Worm (Caenorhabditis elegans) whole organism, early embryonic: ENCODE measurements around the gene K08F4.3.

Experiments used
- B0310.2 ChIP-seq: sonication (generic microtip); optimal IDR thresholded peaks from 2 replicates; lab custom pipeline; 2016; ENCODE audit warnings: mild to moderate bottlenecking, missing genetic modification characterization, missing compliant biosample characterization
- F13C5.2 ChIP-seq: sonication (generic microtip); optimal IDR thresholded peaks from 2 replicates; lab custom pipeline; 2017; ENCODE audit warnings: mild to moderate bottlenecking, missing genetic modification characterization, inconsistent platforms, missing compliant biosample characterization
- aly-1 ChIP-seq: sonication (generic microtip); optimal IDR thresholded peaks from 2 replicates; lab custom pipeline; 2016; ENCODE audit warnings: missing genetic modification characterization, missing compliant biosample characterization
- ama-1 ChIP-seq: fragments of 150-350 bp; optimal IDR thresholded peaks from 2 replicates; lab custom pipeline; 2014
- ceh-13 ChIP-seq: fragments of 200-800 bp; sonication (Bioruptor generic); optimal IDR thresholded peaks from 2 replicates; lab custom pipeline; 2018; ENCODE audit warnings: mild to moderate bottlenecking, missing genetic modification characterization, missing compliant biosample characterization
- ceh-36 ChIP-seq: sonication (generic microtip); optimal IDR thresholded peaks from 2 replicates; lab custom pipeline; 2016; ENCODE audit warnings: missing genetic modification characterization, inconsistent platforms, missing compliant biosample characterization
- ets-7 ChIP-seq: sonication (generic microtip); optimal IDR thresholded peaks from 2 replicates; lab custom pipeline; 2016; ENCODE audit warnings: missing genotype, missing genetic modification characterization, missing compliant biosample characterization
- flt-1 ChIP-seq: fragments of 200-800 bp; sonication (Bioruptor generic); IDR thresholded peaks from 2 replicates; pipeline ENCODE4 v1.3.6; 2022; ENCODE audit warnings: missing genetic modification characterization, missing compliant biosample characterization
- hmbx-1 ChIP-seq: sonication (generic microtip); optimal IDR thresholded peaks from 2 replicates; lab custom pipeline; 2016; ENCODE audit warnings: mild to moderate bottlenecking, missing genetic modification characterization, missing compliant biosample characterization
- hmg-4 ChIP-seq: fragments of 200-800 bp; sonication (Bioruptor generic); optimal IDR thresholded peaks from 2 replicates; lab custom pipeline; 2018; ENCODE audit warnings: mild to moderate bottlenecking, missing genetic modification characterization, missing compliant biosample characterization
- hnd-1 ChIP-seq: sonication (generic microtip); optimal IDR thresholded peaks from 2 replicates; lab custom pipeline; 2016; ENCODE audit warnings: missing genetic modification characterization, missing compliant biosample characterization
- pes-1 ChIP-seq: fragments of 200-800 bp; sonication (Bioruptor generic); IDR thresholded peaks from 2 replicates; pipeline ENCODE4 v1.3.6; 2022; ENCODE audit warnings: missing genetic modification reagents, missing genetic modification characterization, missing compliant biosample characterization
- scrt-1 ChIP-seq: fragments of 200-800 bp; sonication (Bioruptor generic); IDR thresholded peaks from 2 replicates; pipeline ENCODE4 v1.3.6; 2022; ENCODE audit warnings: missing genetic modification characterization, missing compliant biosample characterization
- sea-1 ChIP-seq: fragments of 200-800 bp; sonication (Bioruptor generic); conservative IDR thresholded peaks from 2 replicates; pipeline ENCODE4 v1.3.6; 2022; ENCODE audit warnings: missing genetic modification characterization, missing compliant biosample characterization
- tbx-11 ChIP-seq: fragments of 200-800 bp; sonication (Bioruptor generic); IDR thresholded peaks from 2 replicates; pipeline ENCODE4 v1.3.6; 2022; ENCODE audit warnings: missing genetic modification characterization, missing compliant biosample characterization
- tbx-37 ChIP-seq: fragments of 200-800 bp; sonication (Bioruptor generic); conservative IDR thresholded peaks from 2 replicates; pipeline ENCODE4 v1.3.6; 2022; ENCODE audit warnings: missing genetic modification reagents, missing genetic modification characterization, missing compliant biosample characterization
- tra-4 ChIP-seq: sonication (generic microtip); optimal IDR thresholded peaks from 2 replicates; lab custom pipeline; 2017; ENCODE audit warnings: missing genetic modification characterization, missing compliant biosample characterization

Gene K08F4.3

ce11 chrIV:10126544-10126943 lies 2.5 kb upstream of the K08F4.3 start, which contains the start of gene ctf-18:
TSS of gene ctf-18 (minus strand) at chrIV:10126644.
- no peak for TF ChIP-seq B0310.2 (tag; lab: Kevin White, UChicago)
- no peak for TF ChIP-seq hmg-4 (GFP tag; lab: Kevin White, UChicago)
- TF ChIP-seq tra-4 (tag; lab: Kevin White, UChicago) = no peak
- no peak for TF ChIP-seq F13C5.2
- no peak for TF ChIP-seq hmbx-1
- no peak for TF ChIP-seq ets-7

ce11 chrIV:10128446-10128845 lies 611 bp upstream of the K08F4.3 start:
- TF ChIP-seq hmbx-1 (no peak), F13C5.2 (no peak), ceh-13 (GFP tag; lab: Kevin White, UChicago) (no peak), flt-1 (GFP tag; lab: Robert Waterston, UW) (no peak), ets-7 (no peak), hmg-4 (GFP tag; lab: Kevin White, UChicago) (no peak), hnd-1 (tag; lab: Kevin White, UChicago) (no peak), aly-1 (tag; lab: Kevin White, UChicago) (no peak)

- TF ChIP-seq B0310.2 (tag; lab: Kevin White, UChicago) = no peak
- no peak for TF ChIP-seq ets-7
- TF ChIP-seq hnd-1 (tag; lab: Kevin White, UChicago) = no peak
- TF ChIP-seq F13C5.2 = no peak
- TF ChIP-seq scrt-1 (GFP tag; lab: Robert Waterston, UW) = no peak
- TF ChIP-seq sea-1 (GFP tag; lab: Robert Waterston, UW) = no peak
- no peak for TF ChIP-seq ceh-13 (GFP tag; lab: Kevin White, UChicago)
- no peak for TF ChIP-seq ama-1 (lab: Kevin White, UChicago)
- TF ChIP-seq hmg-4 (GFP tag; lab: Kevin White, UChicago) = no peak
- no peak for TF ChIP-seq flt-1 (GFP tag; lab: Robert Waterston, UW)
- TF ChIP-seq tra-4 (tag; lab: Kevin White, UChicago) = no peak
- TF ChIP-seq tbx-37 = no peak
- TF ChIP-seq hmbx-1 = no peak
- TF ChIP-seq pes-1 (GFP tag; lab: Robert Waterston, UW) = no peak
- TF ChIP-seq tbx-11 (GFP tag; lab: Robert Waterston, UW) = no peak
- no peak for TF ChIP-seq ceh-36 (tag; lab: Kevin White, UChicago)
- TF ChIP-seq aly-1 (tag; lab: Kevin White, UChicago) = no peak
Observed at ce11 chrIV:10129957-10130356, 900 bp downstream of the K08F4.3 start, which contains the start of gene glt-3. TSS of gene glt-3 (plus strand) at chrIV:10130257.

DNA sequence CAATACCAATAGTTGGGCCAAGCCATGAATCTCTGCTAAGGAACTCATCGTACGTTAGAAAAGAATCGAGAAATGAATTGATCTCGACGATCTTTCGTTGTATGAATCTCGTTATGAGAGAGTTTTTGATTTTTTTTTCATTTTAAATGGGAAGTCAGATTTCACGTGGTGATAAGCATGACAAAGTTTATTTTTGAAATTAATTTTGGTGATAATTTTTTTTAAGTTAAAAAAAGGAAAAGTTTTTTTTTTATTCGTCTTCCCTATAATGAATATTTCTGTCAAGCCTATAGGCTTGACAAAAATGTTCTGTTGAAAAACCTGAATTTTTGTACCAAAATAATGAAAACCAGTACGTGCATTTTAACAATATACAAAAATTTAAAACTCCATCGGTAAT lies 6.8 kb downstream of the K08F4.3 start, which contains the start of gene K08F4.5:
TSS of gene K08F4.5 (minus strand) at position 101 of the 400 bp plus-strand sequence.
- TF ChIP-seq tbx-37 (no peak), ama-1 (lab: Kevin White, UChicago) (no peak), F13C5.2 (no peak), sea-1 (GFP tag; lab: Robert Waterston, UW) (no peak), ets-7 (no peak), scrt-1 (GFP tag; lab: Robert Waterston, UW) (no peak), aly-1 (tag; lab: Kevin White, UChicago) (no peak), tra-4 (tag; lab: Kevin White, UChicago) (no peak), hmg-4 (GFP tag; lab: Kevin White, UChicago) (no peak), B0310.2 (tag; lab: Kevin White, UChicago) (no peak), hnd-1 (tag; lab: Kevin White, UChicago) (no peak), ceh-13 (GFP tag; lab: Kevin White, UChicago) (no peak)

ce11 chrIV:10137804-10138203 lies 8.7 kb downstream of the K08F4.3 start, which contains the start of gene K08F4.12:
TSS of gene K08F4.12 (plus strand) at chrIV:10138104.
- no peak for TF ChIP-seq scrt-1 (GFP tag; lab: Robert Waterston, UW)
- no peak for TF ChIP-seq hmbx-1
- no peak for TF ChIP-seq B0310.2 (tag; lab: Kevin White, UChicago)
- no peak for TF ChIP-seq ama-1 (lab: Kevin White, UChicago)
- TF ChIP-seq ceh-36 (tag; lab: Kevin White, UChicago) = no peak
- no peak for TF ChIP-seq sea-1 (GFP tag; lab: Robert Waterston, UW)
- TF ChIP-seq hmg-4 (GFP tag; lab: Kevin White, UChicago) = no peak
- TF ChIP-seq pes-1 (GFP tag; lab: Robert Waterston, UW) = no peak
- TF ChIP-seq tra-4 (tag; lab: Kevin White, UChicago) = no peak
- no peak for TF ChIP-seq tbx-37
- TF ChIP-seq flt-1 (GFP tag; lab: Robert Waterston, UW) = no peak
- no peak for TF ChIP-seq ceh-13 (GFP tag; lab: Kevin White, UChicago)
- no peak for TF ChIP-seq tbx-11 (GFP tag; lab: Robert Waterston, UW)
- no peak for TF ChIP-seq hnd-1 (tag; lab: Kevin White, UChicago)
- TF ChIP-seq aly-1 (tag; lab: Kevin White, UChicago) = no peak

DNA sequence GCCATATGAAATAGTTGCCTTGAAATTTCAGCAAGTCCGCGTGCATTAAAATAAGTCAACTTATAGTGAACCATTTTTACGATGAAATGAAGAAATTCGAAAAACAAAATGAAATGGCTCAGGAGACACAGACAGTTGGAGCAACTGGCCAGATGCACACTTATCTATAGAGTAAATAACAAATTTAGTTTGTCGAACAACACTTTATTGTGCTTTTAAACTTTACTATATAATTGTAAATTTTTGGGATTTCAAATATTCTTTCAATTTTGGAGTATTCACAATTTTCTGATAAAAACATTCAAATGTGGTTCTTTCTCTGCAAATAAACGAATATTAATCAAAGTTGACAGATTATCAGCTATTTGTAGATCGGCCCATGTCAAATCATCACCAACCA lies 11.1 kb downstream of the K08F4.3 start, which contains the start of gene gst-3:
TSS of gene gst-3 (minus strand) at position 101 of the 400 bp plus-strand sequence.
- TF ChIP-seq pes-1 (GFP tag; lab: Robert Waterston, UW) (no peak), hmg-4 (GFP tag; lab: Kevin White, UChicago) (no peak), sea-1 (GFP tag; lab: Robert Waterston, UW) (no peak), aly-1 (tag; lab: Kevin White, UChicago) (no peak), tra-4 (tag; lab: Kevin White, UChicago) (no peak), ceh-36 (tag; lab: Kevin White, UChicago) (no peak), tbx-11 (GFP tag; lab: Robert Waterston, UW) (no peak), B0310.2 (tag; lab: Kevin White, UChicago) (no peak), F13C5.2 (no peak), flt-1 (GFP tag; lab: Robert Waterston, UW) (no peak), hnd-1 (tag; lab: Kevin White, UChicago) (no peak), tbx-37 (no peak), ets-7 (no peak), ceh-13 (GFP tag; lab: Kevin White, UChicago) (no peak)

DNA sequence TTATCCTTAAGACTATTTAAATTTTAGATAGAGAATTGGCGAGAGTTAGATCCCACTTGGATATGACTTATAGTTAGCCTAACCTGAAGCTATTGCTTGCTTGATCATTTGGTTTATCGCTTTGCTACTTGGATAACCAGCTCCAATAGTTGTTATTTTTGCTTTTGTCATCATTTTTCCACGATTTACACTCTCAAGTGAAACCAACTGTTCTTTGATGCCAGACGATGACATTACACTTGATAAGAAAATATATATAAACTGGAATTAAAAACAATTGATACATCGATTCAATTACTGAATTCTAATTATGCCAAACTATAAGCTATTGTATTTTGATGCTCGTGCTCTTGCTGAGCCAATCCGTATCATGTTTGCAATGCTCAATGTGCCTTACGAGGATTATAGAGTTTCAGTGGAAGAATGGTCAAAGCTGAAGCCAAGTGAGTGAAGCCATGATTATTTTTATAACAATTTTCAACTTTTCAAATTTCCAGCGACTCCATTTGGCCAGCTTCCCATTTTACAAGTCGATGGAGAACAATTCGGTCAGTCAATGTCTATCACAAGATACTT lies 13.0 kb downstream of the K08F4.3 start, which contains the start of the genes gst-2, gst-4 and dhs-12:
TSS of gene gst-2 (minus strand) at position 132 of the 576 bp plus-strand sequence.
TSS of gene gst-4 (plus strand) at position 296 of the 576 bp plus-strand sequence.
TSS of gene dhs-12 (plus strand) at position 526 of the 576 bp plus-strand sequence.
- TF ChIP-seq aly-1 (tag; lab: Kevin White, UChicago) (no peak), ceh-36 (tag; lab: Kevin White, UChicago) (no peak), ama-1 (lab: Kevin White, UChicago) (no peak), ceh-13 (GFP tag; lab: Kevin White, UChicago) (no peak), sea-1 (GFP tag; lab: Robert Waterston, UW) (no peak), hmg-4 (GFP tag; lab: Kevin White, UChicago) (no peak), F13C5.2 (no peak), hmbx-1 (no peak), tra-4 (tag; lab: Kevin White, UChicago) (no peak), tbx-11 (GFP tag; lab: Robert Waterston, UW) (no peak), hnd-1 (tag; lab: Kevin White, UChicago) (no peak), tbx-37 (no peak), ets-7 (no peak), pes-1 (GFP tag; lab: Robert Waterston, UW) (no peak), scrt-1 (GFP tag; lab: Robert Waterston, UW) (no peak), flt-1 (GFP tag; lab: Robert Waterston, UW) (no peak), B0310.2 (tag; lab: Kevin White, UChicago) (no peak)
